Fruit fly (Drosophila melanogaster): ENCODE measurements around the gene Rubicon.

Rubicon gene

DNA sequence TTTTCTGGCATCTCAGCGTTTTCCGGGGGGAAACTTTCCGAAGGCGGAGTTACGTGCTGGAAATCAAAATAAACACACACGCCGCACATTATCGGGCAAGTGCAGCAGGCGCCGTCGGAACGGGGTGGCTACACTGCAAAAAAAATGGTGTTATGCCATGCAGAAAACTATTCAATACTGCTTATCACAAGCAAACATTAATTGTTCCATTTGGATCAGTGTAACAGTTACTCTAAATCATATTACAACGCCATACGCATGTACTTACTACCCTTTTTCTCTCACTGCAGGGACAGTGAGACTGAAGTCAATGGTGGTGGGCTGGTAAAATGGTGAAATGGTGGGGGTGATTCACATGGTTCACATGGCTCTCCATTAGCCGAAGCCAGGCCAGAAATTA is 49.7 kb upstream of the Rubicon start (continued):
- TF ChIP-seq Abd-B (GFP tag; optimal IDR thresholded peaks at IDR 0.05) (peak; percentile 69), MTF-1 (GFP tag; optimal IDR thresholded peaks at IDR 0.05; ENCODE audit: borderline replicate concordance) (peak; percentile 31), Dad (GFP tag; optimal IDR thresholded peaks at IDR 0.05) (peak; percentile 79), CHES-1-like (GFP tag; optimal IDR thresholded peaks at IDR 0.05) (peak; percentile 29), CG2889 (GFP tag; IDR thresholded peaks at IDR 0.05) (0 out of 3 replicates have a peak, but pooled peaks have one; percentile 47), gcm2 (GFP tag; optimal IDR thresholded peaks at IDR 0.05) (no peak), Sox100B (GFP tag; optimal IDR thresholded peaks at IDR 0.05) (peak; percentile 55), dysf (GFP tag; IDR thresholded peaks at IDR 0.05) (peak; percentile 71; the same call in 2 of the 3 replicates), NfI (GFP tag; optimal IDR thresholded peaks at IDR 0.05) (peak; percentile 20), tin (GFP tag; optimal IDR thresholded peaks at IDR 0.05) (peak; percentile 61), lmd (GFP tag; IDR thresholded peaks at IDR 0.05) (no peak; the same call in 1 of the 2 replicates), usp (GFP tag; optimal IDR thresholded peaks at IDR 0.05) (no peak), Dbx (GFP tag; IDR thresholded peaks at IDR 0.05) (0 out of 3 replicates have a peak, but pooled peaks have one; percentile 24), CG12769 (tag; optimal IDR thresholded peaks at IDR 0.05) (peak; percentile 66), Elba2 (GFP tag; optimal IDR thresholded peaks at IDR 0.05) (no peak), knrl (GFP tag; IDR thresholded peaks at IDR 0.05; ENCODE audit: partially characterized antibody) (no peak), ssp (GFP tag; IDR thresholded peaks at IDR 0.05) (peak; percentile 69), CG9876 (GFP tag; optimal IDR thresholded peaks at IDR 0.05) (peak; percentile 47), Dip2 (GFP tag; IDR thresholded peaks at IDR 0.05) (no peak), Asciz (GFP tag; optimal IDR thresholded peaks at IDR 0.05) (peak; percentile 59), CG7928 (GFP tag; optimal IDR thresholded peaks at IDR 0.05) (no peak), pzg (GFP tag; optimal IDR thresholded peaks at IDR 0.05) (no peak), schlank (tag; optimal IDR thresholded peaks at IDR 0.05) (no peak), Hsf (GFP tag; optimal IDR thresholded peaks at IDR 0.05) (peak; percentile 43), dmrt99B (tag; optimal IDR thresholded peaks at IDR 0.05) (peak; percentile 79), Antp (GFP tag; optimal IDR thresholded peaks at IDR 0.05) (peak; percentile 89), CG17361 (GFP tag; IDR thresholded peaks at IDR 0.05) (peak; percentile 77), CG10654 (GFP tag; optimal IDR thresholded peaks at IDR 0.05) (peak; percentile 29), CG15073 (GFP tag; optimal IDR thresholded peaks at IDR 0.05) (no peak), CG3065 (GFP tag; optimal IDR thresholded peaks at IDR 0.05) (no peak), slbo (GFP tag; IDR thresholded peaks at IDR 0.05) (no peak), Ada2b (GFP tag; IDR thresholded peaks at IDR 0.05) (peak; percentile 43; the same call in 1 of the 2 replicates), Scr (GFP tag; IDR thresholded peaks at IDR 0.05; ENCODE audit: partially characterized antibody) (no peak), CG17568 (GFP tag; optimal IDR thresholded peaks at IDR 0.05) (no peak), rib (GFP tag; IDR thresholded peaks at IDR 0.05) (no peak), pum (GFP tag; optimal IDR thresholded peaks at IDR 0.05) (peak; percentile 86), D19B (GFP tag; optimal IDR thresholded peaks at IDR 0.05) (no peak), CG9797 (GFP tag; optimal IDR thresholded peaks at IDR 0.05) (no peak), CG6813 (GFP tag; optimal IDR thresholded peaks at IDR 0.05) (peak; percentile 63), B-H2 (GFP tag; optimal IDR thresholded peaks at IDR 0.05) (no peak), Dip3 (GFP tag; optimal IDR thresholded peaks at IDR 0.05) (no peak), CG15011 (GFP tag; optimal IDR thresholded peaks at IDR 0.05) (peak; percentile 4), Lim3 (GFP tag; IDR thresholded peaks at IDR 0.05) (no peak), CG11398 (GFP tag; optimal IDR thresholded peaks at IDR 0.05) (peak; percentile 58), kay (GFP tag; optimal IDR thresholded peaks at IDR 0.05) (peak; percentile 53), CG18619 (GFP tag; optimal IDR thresholded peaks at IDR 0.05) (peak; percentile 24), gcm (GFP tag; optimal IDR thresholded peaks at IDR 0.05) (peak; percentile 64), fru (optimal IDR thresholded peaks at IDR 0.05) (no peak), pfk (GFP tag; optimal IDR thresholded peaks at IDR 0.05) (no peak), CG17612 (GFP tag; IDR thresholded peaks at IDR 0.05) (0 out of 2 replicates have a peak, but pooled peaks have one; percentile 33), oc (tag; optimal IDR thresholded peaks at IDR 0.05) (peak; percentile 94)
